Fruit fly (Drosophila melanogaster): Measurements from ENCODE around the gene Cby.

Gene Cby

dm6 chr3R:21832203-21832602, 35.6 kb upstream of the Cby start, which contains the start of gene Gr93a:
Gene Gr93a (plus strand): TSS chr3R:21832503.
- TF ChIP-seq CG17801 (GFP tag; optimal IDR thresholded peaks at IDR 0.05; ENCODE audit: partially characterized antibody): no peak

- TF ChIP-seq CG17801 (GFP tag; optimal IDR thresholded peaks at IDR 0.05; ENCODE audit: partially characterized antibody): no peak
Measured at dm6 chr3R:21834234-21835070, 33.4 kb upstream of the Cby start.

- no peak for TF ChIP-seq CG17801 (GFP tag; optimal IDR thresholded peaks at IDR 0.05; ENCODE audit: partially characterized antibody)
Measured at dm6 chr3R:21835388-21836200, 32.2 kb upstream of the Cby start.

dm6 chr3R:21836201-21836504, 31.6 kb upstream of the Cby start:
- no peak for TF ChIP-seq CG17801 (GFP tag; optimal IDR thresholded peaks at IDR 0.05; ENCODE audit: partially characterized antibody)

- no peak for TF ChIP-seq CG17801 (GFP tag; optimal IDR thresholded peaks at IDR 0.05; ENCODE audit: partially characterized antibody)
Measured at dm6 chr3R:21836614-21837013, 31.2 kb upstream of the Cby start.

- TF ChIP-seq CG17801 (GFP tag; optimal IDR thresholded peaks at IDR 0.05; ENCODE audit: partially characterized antibody): no peak
Measured at dm6 chr3R:21837069-21837977, 30.5 kb upstream of the Cby start.

dm6 chr3R:21838505-21838956, 29.3 kb upstream of the Cby start:
- no peak for TF ChIP-seq CG17801 (GFP tag; optimal IDR thresholded peaks at IDR 0.05; ENCODE audit: partially characterized antibody)

dm6 chr3R:21839636-21840035, 28.2 kb upstream of the Cby start:
- TF ChIP-seq CG17801 (GFP tag; optimal IDR thresholded peaks at IDR 0.05; ENCODE audit: partially characterized antibody): peak; percentile 92

- no peak for TF ChIP-seq CG17801 (GFP tag; optimal IDR thresholded peaks at IDR 0.05; ENCODE audit: partially characterized antibody)
Measured at dm6 chr3R:21840432-21840831, 27.4 kb upstream of the Cby start.

- TF ChIP-seq CG17801 (GFP tag; optimal IDR thresholded peaks at IDR 0.05; ENCODE audit: partially characterized antibody): no peak
Measured at dm6 chr3R:21841474-21842376, 26.1 kb upstream of the Cby start.

dm6 chr3R:21843665-21844064, 24.1 kb upstream of the Cby start, which contains the start of gene Gr93b:
Gene Gr93b (minus strand): TSS chr3R:21843765.
- no peak for TF ChIP-seq CG17801 (GFP tag; optimal IDR thresholded peaks at IDR 0.05; ENCODE audit: partially characterized antibody)

- TF ChIP-seq CG17801 (GFP tag; optimal IDR thresholded peaks at IDR 0.05; ENCODE audit: partially characterized antibody): no peak
Measured at dm6 chr3R:21845165-21845564, 22.6 kb upstream of the Cby start, which contains the start of gene Gr93c. Gene Gr93c (minus strand): TSS chr3R:21845265.

- TF ChIP-seq CG17801 (GFP tag; optimal IDR thresholded peaks at IDR 0.05; ENCODE audit: partially characterized antibody): no peak
Measured at dm6 chr3R:21846559-21846958, 21.2 kb upstream of the Cby start, which contains the start of gene Gr93d. Gene Gr93d (minus strand): TSS chr3R:21846659.

dm6 chr3R:21847438-21847837, 20.4 kb upstream of the Cby start:
- TF ChIP-seq CG17801 (GFP tag; optimal IDR thresholded peaks at IDR 0.05; ENCODE audit: partially characterized antibody): no peak
